Worm (Caenorhabditis elegans) whole organism, mixed stage, embryonic: Measurements from ENCODE around the gene bicd-1.
A peak's percentile ranks its signal among the peaks of the same experiment; 100 is the strongest.

Experiments used
- ces-1 ChIP-seq: fragments of 150-350 bp; optimal IDR thresholded peaks from 2 replicates; lab custom pipeline; 2014; ENCODE audit warnings: missing biosample characterization, missing genetic modification reagents, missing genetic modification characterization
- elt-1 ChIP-seq: sonication (generic microtip); optimal IDR thresholded peaks from 2 replicates; lab custom pipeline; 2017; ENCODE audit warnings: missing genetic modification characterization, mild to moderate bottlenecking, missing compliant biosample characterization, antibody characterized with exemption, moderate library complexity, borderline replicate concordance; ENCODE audit not compliant: insufficient read depth
- flh-1 ChIP-seq: fragments of 200-800 bp; sonication (Bioruptor generic); optimal IDR thresholded peaks from 2 replicates; lab custom pipeline; 2018; ENCODE audit warnings: mild to moderate bottlenecking, missing genetic modification characterization, moderate library complexity, missing compliant biosample characterization
- mab-5 ChIP-seq: fragments of 150-350 bp; optimal IDR thresholded peaks from 2 replicates; lab custom pipeline; 2014; ENCODE audit warnings: missing biosample characterization, missing genetic modification characterization
- nhr-237 ChIP-seq: fragments of 150-350 bp; optimal IDR thresholded peaks from 2 replicates; lab custom pipeline; 2014; ENCODE audit warnings: missing biosample characterization, missing genetic modification characterization
- nhr-28 ChIP-seq: fragments of 150-350 bp; optimal IDR thresholded peaks from 2 replicates; lab custom pipeline; 2014; ENCODE audit warnings: missing biosample characterization, missing genetic modification characterization
- snpc-4 ChIP-seq: fragments of 150-350 bp; optimal IDR thresholded peaks from 2 replicates; lab custom pipeline; 2014; ENCODE audit warnings: missing biosample characterization, missing genetic modification characterization
- unc-39 ChIP-seq: fragments of 150-350 bp; optimal IDR thresholded peaks from 2 replicates; lab custom pipeline; 2014; ENCODE audit warnings: missing biosample characterization, missing genetic modification characterization
- unc-62 ChIP-seq: fragments of 150-350 bp; optimal IDR thresholded peaks from 2 replicates; lab custom pipeline; 2014; ENCODE audit warnings: missing biosample characterization, missing genetic modification reagents, missing genetic modification characterization
- ztf-11 ChIP-seq: fragments of 150-350 bp; optimal IDR thresholded peaks from 2 replicates; lab custom pipeline; 2014; ENCODE audit warnings: missing biosample characterization, missing genetic modification characterization

ce11 chrIV:6542962-6543361 lies 29.2 kb downstream of the bicd-1 start:
- TF ChIP-seq snpc-4 (tag; lab: Kevin White, UChicago) (no peak), unc-62 (GFP tag; lab: Kevin White, UChicago) (no peak), ztf-11 (tag; lab: Kevin White, UChicago) (no peak), nhr-237 (tag; lab: Kevin White, UChicago) (no peak), ces-1 (GFP tag; lab: Kevin White, UChicago) (peak; percentile 92), mab-5 (tag; lab: Kevin White, UChicago) (no peak), nhr-28 (tag; lab: Kevin White, UChicago) (no peak), flh-1 (no peak), elt-1 (tag; lab: Kevin White, UChicago) (no peak), unc-39 (tag; lab: Kevin White, UChicago) (no peak)
